Fruit fly (Drosophila melanogaster) whole organism, adult: Measurements from ENCODE around the gene CG31468.

ENCODE experiments used
- CG11617 ChIP-seq: fragments of 200-800 bp; sonication (Bioruptor generic); optimal IDR thresholded peaks from 2 replicates; lab custom pipeline; 2017; ENCODE audit warnings: mild to moderate bottlenecking, missing biosample characterization, missing genetic modification reagents, missing genetic modification characterization
- CG12768 ChIP-seq: fragments of 200-800 bp; sonication (Bioruptor generic); optimal IDR thresholded peaks from 2 replicates; lab custom pipeline; 2017; ENCODE audit warnings: missing biosample characterization, missing genetic modification characterization, mild to moderate bottlenecking, moderate library complexity, missing genetic modification reagents
- CG1620 ChIP-seq: fragments of 200-800 bp; sonication (Bioruptor generic); optimal IDR thresholded peaks from 2 replicates; lab custom pipeline; 2016; ENCODE audit warnings: missing biosample characterization, missing genetic modification characterization
- CG5204 ChIP-seq: fragments of 200-800 bp; sonication (Bioruptor generic); optimal IDR thresholded peaks from 2 replicates; lab custom pipeline; 2016; ENCODE audit warnings: missing biosample characterization, missing genetic modification characterization
- CG7045 ChIP-seq: fragments of 200-800 bp; sonication (Bioruptor generic); optimal IDR thresholded peaks from 2 replicates; lab custom pipeline; 2017; ENCODE audit warnings: missing biosample characterization, mild to moderate bottlenecking, missing genetic modification characterization
- CG7101 ChIP-seq: fragments of 200-800 bp; sonication (Bioruptor generic); optimal IDR thresholded peaks from 2 replicates; lab custom pipeline; 2018; ENCODE audit warnings: missing biosample characterization, mild to moderate bottlenecking, missing genetic modification characterization, moderate library complexity
- Crg-1 ChIP-seq: fragments of 200-800 bp; sonication (Bioruptor generic); optimal IDR thresholded peaks from 2 replicates; lab custom pipeline; 2016; ENCODE audit warnings: missing biosample characterization, missing genetic modification characterization
- Hr96 ChIP-seq: fragments of 200-800 bp; sonication (Bioruptor generic); optimal IDR thresholded peaks from 2 replicates; lab custom pipeline; 2016; ENCODE audit warnings: missing biosample characterization, missing genetic modification characterization
- cic ChIP-seq: fragments of 200-800 bp; sonication (Bioruptor generic); optimal IDR thresholded peaks from 2 replicates; lab custom pipeline; 2017; ENCODE audit warnings: missing biosample characterization, mild to moderate bottlenecking, missing genetic modification characterization, moderate library complexity
- cnc ChIP-seq, 2 experiments: fragments of >200 bp; optimal IDR thresholded peaks; 2 replicates each; lab custom pipeline; 2017
- kay ChIP-seq: fragments of 200-800 bp; sonication (Bioruptor generic); peaks from one replicate; lab custom pipeline; 2016; ENCODE audit warnings: missing biosample characterization, missing genetic modification characterization, borderline replicate concordance
- tj ChIP-seq: fragments of 200-800 bp; sonication (Bioruptor generic); optimal IDR thresholded peaks from 3 replicates; lab custom pipeline; 2017; ENCODE audit warnings: missing biosample characterization, mild to moderate bottlenecking, missing genetic modification characterization, moderate library complexity
- toe ChIP-seq: fragments of 200-800 bp; sonication (Bioruptor generic); optimal IDR thresholded peaks from 2 replicates; lab custom pipeline; 2016; ENCODE audit warnings: missing biosample characterization, missing genetic modification characterization

DNA sequence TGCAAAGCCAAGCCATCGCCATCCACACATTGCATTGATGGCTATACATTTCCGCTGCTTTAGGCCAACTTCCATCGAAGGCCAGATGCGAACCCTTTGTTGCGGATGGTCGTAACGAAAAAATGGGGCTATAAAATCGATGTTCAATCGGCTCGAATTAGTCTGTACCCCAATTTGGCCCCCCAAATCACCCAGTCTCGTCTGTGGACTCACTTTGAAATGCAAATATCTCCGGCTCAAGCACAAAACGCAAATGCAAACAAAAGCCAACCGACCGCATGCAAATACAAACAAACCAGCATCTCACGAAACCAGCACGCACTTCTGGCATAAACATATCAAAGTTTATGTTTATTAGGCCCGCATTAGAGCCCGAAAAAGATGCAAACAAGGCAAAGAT, 36.2 kb upstream of the CG31468 start:
- TF ChIP-seq toe (GFP tag; lab: Kevin White, UChicago): no peak
- no peak for TF ChIP-seq tj (GFP tag; lab: Kevin White, UChicago)
- no peak for TF ChIP-seq Crg-1 (GFP tag; lab: Kevin White, UChicago)
- TF ChIP-seq CG5204 (GFP tag; lab: Kevin White, UChicago): no peak
- TF ChIP-seq cnc (optimal IDR thresholded peaks at IDR 0.05; lab: Kevin White, UChicago): no peak
- no peak for TF ChIP-seq CG7101
- no peak for TF ChIP-seq kay (GFP tag; lab: Kevin White, UChicago)
- TF ChIP-seq CG12768: no peak
- TF ChIP-seq CG1620: no peak
- no peak for TF ChIP-seq CG7045
- no peak for TF ChIP-seq cic (GFP tag; lab: Kevin White, UChicago)
- no peak for TF ChIP-seq CG11617 (GFP tag; lab: Kevin White, UChicago)
- TF ChIP-seq Hr96: no peak
